Worm (Caenorhabditis elegans): ENCODE data around the gene hphd-1.

hphd-1 gene

DNA sequence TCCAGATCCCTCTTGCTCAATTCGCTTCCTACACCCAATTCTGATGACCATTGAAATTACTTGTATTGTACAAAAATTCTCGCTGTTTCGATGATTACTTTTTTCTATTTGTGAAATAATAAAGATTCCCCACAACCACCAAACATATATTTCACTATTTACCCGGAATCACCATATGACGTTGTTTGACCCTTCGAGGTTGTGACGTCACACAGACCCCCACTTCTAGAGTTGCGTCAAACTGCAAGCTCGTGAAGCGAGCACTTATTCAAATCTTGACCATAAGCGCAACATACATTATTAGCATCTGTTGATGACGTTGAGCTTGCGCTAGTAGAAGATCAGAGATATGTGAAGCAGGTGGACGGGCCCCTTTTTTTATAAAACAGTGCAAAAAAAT, 3.4 kb downstream of the hphd-1 start:
- no peak for TF ChIP-seq unc-39 (tag; optimal IDR thresholded peaks at IDR 0.05)
- TF ChIP-seq zag-1 (tag; optimal IDR thresholded peaks at IDR 0.05): no peak
- no peak for TF ChIP-seq ztf-11 (tag; optimal IDR thresholded peaks at IDR 0.05)
- TF ChIP-seq egl-27 (tag; optimal IDR thresholded peaks at IDR 0.05): no peak

- TF ChIP-seq crh-2 (tag; optimal IDR thresholded peaks at IDR 0.05) (no peak), ztf-1 (GFP tag; conservative IDR thresholded peaks at IDR 0.05) (no peak), nhr-11 (tag; optimal IDR thresholded peaks at IDR 0.05) (no peak), nhr-237 (tag; optimal IDR thresholded peaks at IDR 0.05) (no peak), elt-3 (tag; optimal IDR thresholded peaks at IDR 0.05) (no peak), unc-39 (tag; optimal IDR thresholded peaks at IDR 0.05) (no peak), skn-1 (tag; optimal IDR thresholded peaks at IDR 0.05) (no peak), lin-39 (tag; optimal IDR thresholded peaks at IDR 0.05) (no peak), elt-1 (tag; optimal IDR thresholded peaks at IDR 0.05) (no peak), ztf-11 (tag; optimal IDR thresholded peaks at IDR 0.05) (no peak)
Measured at ce11 chrII:12992193-12992592, 4.2 kb downstream of the hphd-1 start.

DNA sequence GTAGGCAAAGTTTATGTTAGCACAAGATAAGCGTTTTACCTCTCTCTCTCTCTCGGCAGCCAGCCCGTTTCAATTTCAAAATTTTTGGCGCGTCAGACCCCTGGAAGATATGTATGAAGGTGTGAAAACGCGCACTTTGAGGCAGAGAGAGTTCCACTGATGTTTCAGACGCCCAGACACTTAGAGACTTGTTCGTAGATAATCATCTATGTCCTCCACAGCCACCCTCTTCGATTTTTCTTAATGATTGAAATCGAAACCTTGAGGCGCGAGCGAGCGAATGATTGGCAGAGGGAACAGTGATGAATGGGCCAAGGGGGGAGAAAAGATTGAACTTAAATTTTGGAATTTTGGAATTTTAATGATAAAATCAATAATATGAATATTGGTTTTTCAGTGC, 4.8 kb downstream of the hphd-1 start:
- TF ChIP-seq F13H6.1 (tag; optimal IDR thresholded peaks at IDR 0.05) (no peak), nhr-25 (tag; optimal IDR thresholded peaks at IDR 0.05) (peak; percentile 41), ceh-16 (tag; optimal IDR thresholded peaks at IDR 0.05) (peak; percentile 92)

DNA sequence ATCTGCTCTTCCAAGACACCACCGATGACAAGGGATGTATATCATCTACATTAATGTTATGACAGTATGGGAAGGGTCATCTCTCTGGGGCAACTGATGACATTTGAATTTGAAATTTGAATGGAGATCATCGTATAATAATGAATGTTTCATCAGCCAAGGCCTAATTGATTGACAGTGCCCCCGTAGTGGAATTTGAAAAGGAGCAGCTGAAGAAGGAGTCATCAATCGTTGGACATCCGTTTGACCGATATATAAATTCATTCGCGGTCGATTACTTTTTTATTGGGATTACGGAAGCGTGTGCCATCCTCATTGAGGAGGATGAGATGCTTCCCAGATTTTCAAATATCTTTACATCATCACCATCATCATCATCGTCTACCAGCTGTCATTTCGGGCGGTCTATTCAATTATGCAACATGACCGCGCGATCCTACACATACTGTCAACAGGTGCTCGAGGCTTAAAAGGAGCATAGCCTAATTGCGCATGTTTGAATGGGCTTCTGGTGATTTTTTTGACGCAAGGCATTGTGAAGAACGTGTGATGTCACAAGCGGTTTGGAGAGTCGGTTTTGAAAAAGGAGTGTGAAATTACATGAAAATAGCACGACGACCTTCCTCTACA, 5.3 kb downstream of the hphd-1 start:
- TF ChIP-seq ceh-16 (tag; optimal IDR thresholded peaks at IDR 0.05) (no peak), zag-1 (tag; optimal IDR thresholded peaks at IDR 0.05) (no peak), unc-55 (GFP tag; optimal IDR thresholded peaks at IDR 0.05) (no peak), egl-27 (tag; optimal IDR thresholded peaks at IDR 0.05) (no peak), ztf-1 (GFP tag; conservative IDR thresholded peaks at IDR 0.05) (no peak), blmp-1 (tag; optimal IDR thresholded peaks at IDR 0.05; ENCODE audit: insufficient read depth) (no peak), sma-9 (GFP tag; optimal IDR thresholded peaks at IDR 0.05) (no peak), sma-9 (tag; optimal IDR thresholded peaks at IDR 0.05) (no peak), mbf-1 (tag; optimal IDR thresholded peaks at IDR 0.05) (no peak), sem-4 (tag; optimal IDR thresholded peaks at IDR 0.05) (no peak), R02D3.7 (tag; optimal IDR thresholded peaks at IDR 0.05) (no peak), lsy-2 (tag; optimal IDR thresholded peaks at IDR 0.05) (no peak), elt-3 (tag; optimal IDR thresholded peaks at IDR 0.05) (no peak), nhr-12 (tag; optimal IDR thresholded peaks at IDR 0.05) (no peak), lin-39 (tag; optimal IDR thresholded peaks at IDR 0.05) (no peak), ztf-11 (tag; optimal IDR thresholded peaks at IDR 0.05) (no peak), elt-1 (tag; optimal IDR thresholded peaks at IDR 0.05) (no peak)

- no peak for TF ChIP-seq ztf-1 (GFP tag; conservative IDR thresholded peaks at IDR 0.05)
- no peak for TF ChIP-seq elt-1 (tag; optimal IDR thresholded peaks at IDR 0.05)
- TF ChIP-seq nhr-6 (tag; optimal IDR thresholded peaks at IDR 0.05): no peak
- no peak for TF ChIP-seq gmeb-1 (tag; optimal IDR thresholded peaks at IDR 0.05)
- no peak for TF ChIP-seq peb-1 (tag; optimal IDR thresholded peaks at IDR 0.05)
- TF ChIP-seq Y55F3AM.14 (GFP tag; optimal IDR thresholded peaks at IDR 0.05): no peak
- no peak for TF ChIP-seq mbf-1 (tag; optimal IDR thresholded peaks at IDR 0.05)
- TF ChIP-seq mdl-1 (tag; optimal IDR thresholded peaks at IDR 0.05): no peak
- TF ChIP-seq ceh-82 (tag; optimal IDR thresholded peaks at IDR 0.05): no peak
Measured at ce11 chrII:12990191-12990590, 6.2 kb downstream of the hphd-1 start.

ce11 chrII:12987799-12988198, 8.6 kb downstream of the hphd-1 start:
- TF ChIP-seq mbf-1 (tag; optimal IDR thresholded peaks at IDR 0.05) (no peak), nhr-10 (tag; optimal IDR thresholded peaks at IDR 0.05) (no peak), C34F6.9 (tag; optimal IDR thresholded peaks at IDR 0.05) (no peak), sma-3 (GFP tag; optimal IDR thresholded peaks at IDR 0.05) (no peak), nhr-6 (tag; optimal IDR thresholded peaks at IDR 0.05) (no peak), unc-55 (GFP tag; optimal IDR thresholded peaks at IDR 0.05) (no peak), ceh-82 (tag; optimal IDR thresholded peaks at IDR 0.05) (no peak)
